Fruit fly (Drosophila melanogaster) ovary, adult (tissue): ENCODE measurements around the gene Osi10b.

Source experiments
- CG17801 ChIP-seq: fragments of 200-800 bp; optimal IDR thresholded peaks from 2 replicates; lab custom pipeline; 2019; ENCODE audit warnings: missing biosample characterization, mild to moderate bottlenecking, missing genetic modification characterization, moderate library complexity; ENCODE audit not compliant: partially characterized antibody

Osi10b gene

dm6 chr3R:6252809-6253208 is 13.2 kb upstream of the Osi10b start:
- TF ChIP-seq CG17801 (GFP tag; lab: Kevin White, UChicago): no peak

- TF ChIP-seq CG17801 (GFP tag; lab: Kevin White, UChicago): no peak
These were observed 11.6 kb upstream of the Osi10b start for dm6 chr3R:6254438-6254837.

dm6 chr3R:6254875-6255274 is 11.1 kb upstream of the Osi10b start, which contains the start of gene Osi8:
Gene Osi8 (plus strand): TSS chr3R:6255175.
- TF ChIP-seq CG17801 (GFP tag; lab: Kevin White, UChicago): no peak

dm6 chr3R:6259837-6260236 is 6.2 kb upstream of the Osi10b start, which contains the start of gene Osi9:
Gene Osi9 (plus strand): TSS chr3R:6260211.
- TF ChIP-seq CG17801 (GFP tag; lab: Kevin White, UChicago): no peak

- no peak for TF ChIP-seq CG17801 (GFP tag; lab: Kevin White, UChicago)
These were observed 2.3 kb upstream of the Osi10b start, which contains the start of gene Osi10a for dm6 chr3R:6263658-6264057. Gene Osi10a (plus strand): TSS chr3R:6263958.

- TF ChIP-seq CG17801 (GFP tag; lab: Kevin White, UChicago): no peak
These were observed 2.7 kb downstream of the Osi10b start, which contains the start of gene Osi11 for dm6 chr3R:6268657-6269056. Gene Osi11 (minus strand): TSS chr3R:6268757.

dm6 chr3R:6269986-6270385 is 4.0 kb downstream of the Osi10b start:
- no peak for TF ChIP-seq CG17801 (GFP tag; lab: Kevin White, UChicago)

- no peak for TF ChIP-seq CG17801 (GFP tag; lab: Kevin White, UChicago)
These were observed 12.2 kb downstream of the Osi10b start, which contains the start of gene Osi12 for dm6 chr3R:6278231-6278630. Gene Osi12 (plus strand): TSS chr3R:6278531.

- TF ChIP-seq CG17801 (GFP tag; lab: Kevin White, UChicago): no peak
These were observed 19.1 kb downstream of the Osi10b start, which contains the start of gene CG15597 for dm6 chr3R:6285100-6285499. Gene CG15597 (minus strand): TSS chr3R:6285200.

dm6 chr3R:6287433-6287832 is 21.4 kb downstream of the Osi10b start, which contains the start of gene CG15594:
Gene CG15594 (plus strand): TSS chr3R:6287733.
- TF ChIP-seq CG17801 (GFP tag; lab: Kevin White, UChicago): no peak

dm6 chr3R:6290289-6290688 is 24.3 kb downstream of the Osi10b start:
- TF ChIP-seq CG17801 (GFP tag; lab: Kevin White, UChicago): no peak

- no peak for TF ChIP-seq CG17801 (GFP tag; lab: Kevin White, UChicago)
These were observed 25.4 kb downstream of the Osi10b start, which contains the start of gene Osi13 for dm6 chr3R:6291437-6291836. Gene Osi13 (plus strand): TSS chr3R:6291737.

dm6 chr3R:6294046-6294445 is 28.1 kb downstream of the Osi10b start:
- no peak for TF ChIP-seq CG17801 (GFP tag; lab: Kevin White, UChicago)

dm6 chr3R:6297164-6297563 is 31.2 kb downstream of the Osi10b start:
- no peak for TF ChIP-seq CG17801 (GFP tag; lab: Kevin White, UChicago)

- TF ChIP-seq CG17801 (GFP tag; lab: Kevin White, UChicago): no peak
These were observed 32.8 kb downstream of the Osi10b start, which contains the start of gene Osi14 for dm6 chr3R:6298828-6299227. Gene Osi14 (plus strand): TSS chr3R:6299128.

dm6 chr3R:6301257-6301839 is 35.4 kb downstream of the Osi10b start, which contains the start of gene Osi15:
Gene Osi15 (plus strand): TSS chr3R:6301804.
- TF ChIP-seq CG17801 (GFP tag; lab: Kevin White, UChicago): no peak
